Worm (Caenorhabditis elegans): ENCODE measurements around the gene F28F9.2.

Gene F28F9.2

ce11 chrIV:3854606-3855005 lies 15.1 kb downstream of the F28F9.2 start:
- TF ChIP-seq ztf-23 (GFP tag; IDR thresholded peaks at IDR 0.05), result 0 out of 2 replicates have a peak, but pooled peaks have one; percentile 28
- TF ChIP-seq med-1 (GFP tag; optimal IDR thresholded peaks at IDR 0.05; ENCODE audit: insufficient read depth), result no peak
- no peak for TF ChIP-seq ztf-29 (GFP tag; IDR thresholded peaks at IDR 0.05)
- no peak for TF ChIP-seq klf-2 (GFP tag; conservative IDR thresholded peaks at IDR 0.05)

ce11 chrIV:3855543-3855942 lies 16.0 kb downstream of the F28F9.2 start, which contains the start of gene zag-1:
Gene zag-1 (plus strand): TSS chrIV:3855843.
- TF ChIP-seq med-1 (GFP tag; optimal IDR thresholded peaks at IDR 0.05; ENCODE audit: insufficient read depth), result no peak
- TF ChIP-seq flt-1 (GFP tag; IDR thresholded peaks at IDR 0.05), result 0 out of 2 replicates have a peak, but pooled peaks have one; percentile 14

ce11 chrIV:3856190-3856589 lies 16.7 kb downstream of the F28F9.2 start:
- no peak for TF ChIP-seq med-1 (GFP tag; optimal IDR thresholded peaks at IDR 0.05; ENCODE audit: insufficient read depth)
- TF ChIP-seq ref-1 (GFP tag; conservative IDR thresholded peaks at IDR 0.05), result no peak
- no peak for TF ChIP-seq flt-1 (GFP tag; IDR thresholded peaks at IDR 0.05)
- no peak for TF ChIP-seq cog-1 (tag; optimal IDR thresholded peaks at IDR 0.05)

ce11 chrIV:3857999-3858552 lies 18.6 kb downstream of the F28F9.2 start:
- TF ChIP-seq ztf-29 (GFP tag; IDR thresholded peaks at IDR 0.05), result no peak
- TF ChIP-seq tab-1 (GFP tag; IDR thresholded peaks at IDR 0.05), result no peak
- TF ChIP-seq T22C8.4 (GFP tag; IDR thresholded peaks at IDR 0.05), result no peak
- TF ChIP-seq klf-2 (GFP tag; conservative IDR thresholded peaks at IDR 0.05), result no peak
- TF ChIP-seq ztf-23 (GFP tag; IDR thresholded peaks at IDR 0.05), result no peak
- TF ChIP-seq med-1 (GFP tag; optimal IDR thresholded peaks at IDR 0.05; ENCODE audit: insufficient read depth), result no peak
- no peak for TF ChIP-seq flt-1 (GFP tag; IDR thresholded peaks at IDR 0.05)
- no peak for TF ChIP-seq ref-1 (GFP tag; conservative IDR thresholded peaks at IDR 0.05)
- TF ChIP-seq cog-1 (tag; optimal IDR thresholded peaks at IDR 0.05), result no peak

ce11 chrIV:3859552-3859951 lies 20.0 kb downstream of the F28F9.2 start:
- no peak for TF ChIP-seq cog-1 (tag; optimal IDR thresholded peaks at IDR 0.05)
- no peak for TF ChIP-seq klf-2 (GFP tag; conservative IDR thresholded peaks at IDR 0.05)
- TF ChIP-seq tab-1 (GFP tag; IDR thresholded peaks at IDR 0.05), result no peak
- no peak for TF ChIP-seq ref-1 (GFP tag; conservative IDR thresholded peaks at IDR 0.05)
- TF ChIP-seq ztf-29 (GFP tag; IDR thresholded peaks at IDR 0.05), result no peak
- TF ChIP-seq med-1 (GFP tag; optimal IDR thresholded peaks at IDR 0.05; ENCODE audit: insufficient read depth), result no peak
- no peak for TF ChIP-seq ztf-23 (GFP tag; IDR thresholded peaks at IDR 0.05)
- no peak for TF ChIP-seq T22C8.4 (GFP tag; IDR thresholded peaks at IDR 0.05)

- TF ChIP-seq klf-2 (GFP tag; conservative IDR thresholded peaks at IDR 0.05), result no peak
Observed at ce11 chrIV:3860419-3860818, 20.9 kb downstream of the F28F9.2 start.

ce11 chrIV:3862948-3863347 lies 23.4 kb downstream of the F28F9.2 start:
- no peak for TF ChIP-seq ztf-23 (GFP tag; IDR thresholded peaks at IDR 0.05)
- TF ChIP-seq T22C8.4 (GFP tag; IDR thresholded peaks at IDR 0.05), result no peak
- no peak for TF ChIP-seq flt-1 (GFP tag; IDR thresholded peaks at IDR 0.05)
- no peak for TF ChIP-seq ztf-29 (GFP tag; IDR thresholded peaks at IDR 0.05)
- no peak for TF ChIP-seq tab-1 (GFP tag; IDR thresholded peaks at IDR 0.05)

ce11 chrIV:3864944-3865343 lies 25.4 kb downstream of the F28F9.2 start, which contains the start of gene aat-8:
Gene aat-8 (minus strand): TSS chrIV:3865044.
- no peak for TF ChIP-seq flt-1 (GFP tag; IDR thresholded peaks at IDR 0.05)
- no peak for TF ChIP-seq tab-1 (GFP tag; IDR thresholded peaks at IDR 0.05)
- no peak for TF ChIP-seq cog-1 (tag; optimal IDR thresholded peaks at IDR 0.05)
- TF ChIP-seq klf-2 (GFP tag; conservative IDR thresholded peaks at IDR 0.05), result no peak
- TF ChIP-seq T22C8.4 (GFP tag; IDR thresholded peaks at IDR 0.05), result no peak
- no peak for TF ChIP-seq ztf-29 (GFP tag; IDR thresholded peaks at IDR 0.05)
- no peak for TF ChIP-seq ref-1 (GFP tag; conservative IDR thresholded peaks at IDR 0.05)
- no peak for TF ChIP-seq ztf-23 (GFP tag; IDR thresholded peaks at IDR 0.05)
- no peak for TF ChIP-seq med-1 (GFP tag; optimal IDR thresholded peaks at IDR 0.05; ENCODE audit: insufficient read depth)

ce11 chrIV:3866018-3866417 lies 26.5 kb downstream of the F28F9.2 start:
- TF ChIP-seq ref-1 (GFP tag; conservative IDR thresholded peaks at IDR 0.05), result no peak
- TF ChIP-seq ztf-29 (GFP tag; IDR thresholded peaks at IDR 0.05), result no peak
- no peak for TF ChIP-seq T22C8.4 (GFP tag; IDR thresholded peaks at IDR 0.05)
- no peak for TF ChIP-seq cog-1 (tag; optimal IDR thresholded peaks at IDR 0.05)
- TF ChIP-seq klf-2 (GFP tag; conservative IDR thresholded peaks at IDR 0.05), result no peak
- no peak for TF ChIP-seq tab-1 (GFP tag; IDR thresholded peaks at IDR 0.05)
- TF ChIP-seq flt-1 (GFP tag; IDR thresholded peaks at IDR 0.05), result no peak
- TF ChIP-seq ztf-23 (GFP tag; IDR thresholded peaks at IDR 0.05), result no peak
- no peak for TF ChIP-seq med-1 (GFP tag; optimal IDR thresholded peaks at IDR 0.05; ENCODE audit: insufficient read depth)

ce11 chrIV:3867252-3867651 lies 27.7 kb downstream of the F28F9.2 start, which contains the start of gene F37C4.4:
Gene F37C4.4 (plus strand): TSS chrIV:3867309.
- TF ChIP-seq cog-1 (tag; optimal IDR thresholded peaks at IDR 0.05) (no peak), T22C8.4 (GFP tag; IDR thresholded peaks at IDR 0.05) (no peak), ref-1 (GFP tag; conservative IDR thresholded peaks at IDR 0.05) (no peak), flt-1 (GFP tag; IDR thresholded peaks at IDR 0.05) (no peak), klf-2 (GFP tag; conservative IDR thresholded peaks at IDR 0.05) (no peak), ztf-29 (GFP tag; IDR thresholded peaks at IDR 0.05) (no peak), tab-1 (GFP tag; IDR thresholded peaks at IDR 0.05) (no peak)

- TF ChIP-seq ztf-29 (GFP tag; IDR thresholded peaks at IDR 0.05), result no peak
- no peak for TF ChIP-seq med-1 (GFP tag; optimal IDR thresholded peaks at IDR 0.05; ENCODE audit: insufficient read depth)
- no peak for TF ChIP-seq T22C8.4 (GFP tag; IDR thresholded peaks at IDR 0.05)
- TF ChIP-seq ref-1 (GFP tag; conservative IDR thresholded peaks at IDR 0.05), result no peak
- no peak for TF ChIP-seq klf-2 (GFP tag; conservative IDR thresholded peaks at IDR 0.05)
- TF ChIP-seq tab-1 (GFP tag; IDR thresholded peaks at IDR 0.05), result no peak
- no peak for TF ChIP-seq cog-1 (tag; optimal IDR thresholded peaks at IDR 0.05)
- no peak for TF ChIP-seq flt-1 (GFP tag; IDR thresholded peaks at IDR 0.05)
- TF ChIP-seq ztf-23 (GFP tag; IDR thresholded peaks at IDR 0.05), result no peak
Observed at ce11 chrIV:3869875-3870274, 30.4 kb downstream of the F28F9.2 start.
